Fruit fly (Drosophila melanogaster) whole organism, embryonic: ENCODE measurements around the gene Atx2.

Source experiments
- CG10267 ChIP-seq: fragments of 200-800 bp; sonication (Bioruptor generic); optimal IDR thresholded peaks from 2 replicates; lab custom pipeline; 2018; ENCODE audit warnings: missing biosample characterization, mild to moderate bottlenecking, missing genetic modification characterization, moderate library complexity
- CG13287 ChIP-seq: fragments of 200-800 bp; sonication (Bioruptor generic); IDR thresholded peaks from 2 replicates; pipeline ENCODE4 v1.3.6; 2022; ENCODE audit warnings: missing biosample characterization, missing genetic modification characterization; ENCODE audit not compliant: partially characterized antibody
- CG16815 ChIP-seq: fragments of 200-800 bp; sonication (Bioruptor generic); optimal IDR thresholded peaks from 3 replicates; lab custom pipeline; 2017; ENCODE audit warnings: missing biosample characterization, mild to moderate bottlenecking, missing genetic modification characterization
- CG8388 ChIP-seq: fragments of 200-800 bp; sonication (Bioruptor generic); optimal IDR thresholded peaks from 2 replicates; lab custom pipeline; 2019; ENCODE audit warnings: missing biosample characterization, mild to moderate bottlenecking, missing genetic modification characterization, moderate library complexity
- CG8924 ChIP-seq: fragments of 200-800 bp; optimal IDR thresholded peaks from 3 replicates; lab custom pipeline; 2019; ENCODE audit warnings: missing biosample characterization, mild to moderate bottlenecking, missing genetic modification characterization, moderate library complexity
- Hey ChIP-seq: fragments of 200-800 bp; sonication (Bioruptor generic); optimal IDR thresholded peaks from 3 replicates; lab custom pipeline; 2018; ENCODE audit warnings: missing biosample characterization, mild to moderate bottlenecking, missing genetic modification characterization
- Hmx ChIP-seq: fragments of 200-800 bp; sonication (Bioruptor generic); optimal IDR thresholded peaks from 2 replicates; lab custom pipeline; 2016; ENCODE audit warnings: missing biosample characterization, missing genetic modification characterization
- Nf-YC ChIP-seq: fragments of 200-800 bp; optimal IDR thresholded peaks from 3 replicates; lab custom pipeline; 2019; ENCODE audit warnings: missing biosample characterization, mild to moderate bottlenecking, missing genetic modification characterization, moderate library complexity
- ara ChIP-seq: fragments of 200-800 bp; sonication (Bioruptor generic); IDR thresholded peaks from 2 replicates; pipeline ENCODE4 v1.3.6; 2022; ENCODE audit warnings: missing biosample characterization, missing genetic modification characterization
- chif ChIP-seq, 2 experiments: fragments of 200-800 bp; sonication (Bioruptor generic); optimal IDR thresholded peaks; 3 replicates each; lab custom pipeline; 2016; ENCODE audit warnings: missing biosample characterization in 2 of 2, missing genetic modification characterization in 2 of 2
- fu2 ChIP-seq: fragments of 200-800 bp; sonication (Bioruptor generic); optimal IDR thresholded peaks from 2 replicates; lab custom pipeline; 2016; ENCODE audit warnings: missing biosample characterization, missing genetic modification characterization
- lilli ChIP-seq: fragments of 200-800 bp; sonication (Bioruptor generic); optimal IDR thresholded peaks from 3 replicates; lab custom pipeline; 2016; ENCODE audit warnings: missing biosample characterization, missing genetic modification characterization
- sr ChIP-seq: fragments of 200-800 bp; sonication (Bioruptor generic); IDR thresholded peaks from 3 replicates; pipeline ENCODE4 v1.3.6; 2022; ENCODE audit warnings: missing biosample characterization, missing genetic modification characterization

DNA sequence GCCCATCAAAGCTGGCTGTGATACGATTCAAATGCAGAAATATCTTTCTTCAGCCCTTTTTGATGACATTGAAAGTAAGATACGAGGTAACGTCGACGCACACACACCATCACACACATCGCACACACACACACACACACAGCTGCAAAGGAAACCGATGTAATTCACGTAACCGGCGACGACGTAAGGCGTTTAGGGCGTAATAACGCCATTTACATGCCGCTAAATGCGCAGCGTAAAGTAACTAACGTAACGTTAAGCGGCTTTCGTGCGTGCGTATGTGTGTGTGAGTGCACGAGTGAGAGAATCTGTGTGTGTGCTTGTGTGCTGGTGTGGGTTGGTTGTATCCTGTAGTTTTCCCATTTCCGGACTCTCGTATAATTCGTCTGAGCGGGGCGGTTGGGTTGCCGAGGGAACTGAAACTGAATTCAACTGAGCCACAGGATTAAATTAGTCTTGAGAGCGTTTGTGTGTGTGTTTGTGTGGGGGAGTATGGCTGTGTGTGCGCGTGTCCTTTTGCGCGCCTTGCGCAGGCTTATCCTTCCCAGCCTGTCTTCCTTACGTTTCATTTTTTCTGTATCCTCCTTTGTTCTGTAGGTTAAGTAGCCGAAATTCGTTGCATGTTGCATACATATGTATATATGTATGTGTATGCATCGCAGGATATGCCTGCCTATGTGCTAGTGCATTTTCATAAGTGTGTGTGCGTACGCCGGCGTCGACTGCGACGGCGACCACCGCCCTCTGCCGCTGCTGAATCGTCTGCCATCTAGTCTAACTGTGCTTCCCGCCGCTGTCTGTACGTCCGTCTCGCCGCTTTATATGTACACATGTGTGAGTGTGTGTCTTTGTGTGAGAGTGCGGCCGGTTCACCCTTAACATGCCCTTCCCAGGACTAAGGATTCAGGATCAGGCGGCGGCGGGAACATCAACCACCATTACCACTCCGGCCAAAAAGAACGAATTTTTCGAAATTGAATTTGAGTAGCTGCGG lies 9.8 kb downstream of the Atx2 start:
- TF ChIP-seq lilli (GFP tag; lab: Kevin White, UChicago) (no peak), Hmx (GFP tag; lab: Kevin White, UChicago) (no peak), Nf-YC (tag; lab: Kevin White, UChicago) (no peak), ara (GFP tag; lab: Robert Waterston, UW) (no peak), CG8924 (no peak), CG16815 (no peak), CG13287 (GFP tag; lab: Robert Waterston, UW) (no peak), CG10267 (no peak), CG8388 (GFP tag; lab: Kevin White, UChicago) (no peak), sr (GFP tag; lab: Robert Waterston, UW) (no peak), Hey (tag; lab: Kevin White, UChicago) (peak; percentile 5), fu2 (GFP tag; lab: Kevin White, UChicago) (no peak), chif (GFP tag; optimal IDR thresholded peaks at IDR 0.05; lab: Kevin White, UChicago) (no peak)
